Worm (Caenorhabditis elegans): ENCODE results near the gene C27F2.6.
A peak's percentile ranks its signal among the peaks of the same experiment; 100 is the strongest.
"Not testable (repeated sequence)": the region's sequence is repeated elsewhere in the genome, so short reads cannot be mapped to it uniquely, and the experiment has no call there.

Gene C27F2.6

DNA sequence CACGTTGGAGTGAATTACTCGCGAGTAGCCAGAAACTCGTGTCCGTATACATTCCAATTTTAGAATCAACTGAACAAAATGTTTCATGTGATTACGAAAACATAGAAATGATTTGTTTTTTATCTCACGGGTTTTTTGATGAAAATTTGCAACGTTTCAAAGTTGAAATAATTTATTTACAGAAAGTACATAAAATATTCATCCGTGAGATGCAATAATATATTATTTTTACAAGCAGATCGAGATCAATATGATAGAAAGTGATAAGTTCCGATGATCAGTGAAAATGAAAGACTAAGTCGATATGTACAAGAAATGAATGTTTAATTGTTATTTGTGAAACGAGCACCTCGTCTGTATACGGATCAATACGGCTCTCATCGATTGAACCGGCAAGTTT, at the start of gene C27F2.6:
C27F2.6 (minus strand) TSS at position 101 of the 400 bp plus-strand sequence.
- TF ChIP-seq daf-12, jun-1, ztf-7 (tag; optimal IDR thresholded peaks at IDR 0.05): not testable (repeated sequence)

- no peak for TF ChIP-seq lin-39 (tag; optimal IDR thresholded peaks at IDR 0.05)
- TF ChIP-seq T26A8.4 (GFP tag; IDR thresholded peaks at IDR 0.05) = peak; percentile 49; the same call in 1 of the 2 replicates
- peak; percentile 78 for TF ChIP-seq aha-1 (tag)
- TF ChIP-seq lin-38 (GFP tag; IDR thresholded peaks at IDR 0.05) = 0 out of 2 replicates have a peak, but pooled peaks have one; percentile 11
Observed at ce11 chrIII:5027219-5027618, 47.0 kb upstream of the C27F2.6 start.

DNA sequence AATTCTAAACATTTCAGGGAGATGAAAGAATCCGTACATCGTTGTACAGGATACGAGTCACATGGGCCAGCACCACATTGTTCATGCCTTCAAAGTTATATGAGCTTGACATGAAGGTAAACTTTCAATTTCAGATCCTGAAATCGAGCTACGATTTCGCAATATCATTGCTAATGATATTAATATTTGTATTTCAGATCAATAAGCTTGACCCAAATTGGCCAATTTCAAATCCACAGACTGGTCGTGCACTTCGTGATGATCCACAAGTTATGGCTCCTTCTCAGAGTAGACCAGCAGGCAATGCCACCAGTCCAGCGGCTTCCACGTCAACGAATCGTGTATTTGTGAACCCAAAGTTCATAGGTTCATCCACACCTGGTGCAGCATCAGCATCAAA, 46.1 kb upstream of the C27F2.6 start:
- TF ChIP-seq aha-1 (tag) = peak; percentile 53
- no peak for TF ChIP-seq nhr-77 (tag; optimal IDR thresholded peaks at IDR 0.05)
- peak in 1 of 2 experiments; percentile 60 for TF ChIP-seq unc-62 (GFP tag; optimal IDR thresholded peaks at IDR 0.05 in 1 of 2)
- TF ChIP-seq unc-62 (tag; optimal IDR thresholded peaks at IDR 0.05) = no peak
- TF ChIP-seq nhr-237 (tag; optimal IDR thresholded peaks at IDR 0.05) = no peak

- TF ChIP-seq nhr-48 (tag; optimal IDR thresholded peaks at IDR 0.05) (no peak), zfp-2 (tag; optimal IDR thresholded peaks at IDR 0.05) (no peak), lin-13 (GFP tag; optimal IDR thresholded peaks at IDR 0.05) (no peak), daf-16 (GFP tag; optimal IDR thresholded peaks at IDR 0.05) (no peak), daf-16 (tag; optimal IDR thresholded peaks at IDR 0.05) (no peak), aly-2 (tag; optimal IDR thresholded peaks at IDR 0.05) (no peak), mep-1 (tag; optimal IDR thresholded peaks at IDR 0.05) (peak; percentile 53), hif-1 (tag; optimal IDR thresholded peaks at IDR 0.05) (peak in 1 of 2 experiments; percentile 43), attf-4 (tag; optimal IDR thresholded peaks at IDR 0.05) (no peak), ZK546.5 (tag; optimal IDR thresholded peaks at IDR 0.05) (no peak), egl-43 (GFP tag; IDR thresholded peaks at IDR 0.05) (no peak), nhr-6 (tag; optimal IDR thresholded peaks at IDR 0.05) (no peak), lin-38 (GFP tag; IDR thresholded peaks at IDR 0.05) (peak; percentile 55; the same call in 1 of the 2 replicates), tra-1 (GFP tag; IDR thresholded peaks at IDR 0.05) (0 out of 2 replicates have a peak, but pooled peaks have one; percentile 13), nhr-77 (tag; optimal IDR thresholded peaks at IDR 0.05) (no peak), snpc-1.2 (GFP tag; IDR thresholded peaks at IDR 0.05) (peak; percentile 41; the same call in 1 of the 2 replicates), ceh-20 (GFP tag; IDR thresholded peaks at IDR 0.05) (peak; percentile 20; the same call in 1 of the 2 replicates), lsy-2 (tag; optimal IDR thresholded peaks at IDR 0.05) (peak in 1 of 2 experiments; percentile 55), nhr-102 (tag; optimal IDR thresholded peaks at IDR 0.05) (peak; percentile 53), lin-39 (tag; optimal IDR thresholded peaks at IDR 0.05) (no peak), F26F4.8 (GFP tag; conservative IDR thresholded peaks at IDR 0.05) (no peak), nhr-25 (tag; optimal IDR thresholded peaks at IDR 0.05; ENCODE audit: borderline replicate concordance, insufficient read depth) (no peak), F10B5.3 (tag; optimal IDR thresholded peaks at IDR 0.05) (no peak), T26A8.4 (GFP tag; IDR thresholded peaks at IDR 0.05) (peak; percentile 60), hlh-30 (tag; optimal IDR thresholded peaks at IDR 0.05; ENCODE audit: insufficient read depth) (no peak), ceh-28 (tag; optimal IDR thresholded peaks at IDR 0.05) (no peak), nhr-11 (tag; optimal IDR thresholded peaks at IDR 0.05) (no peak), skn-1 (tag; optimal IDR thresholded peaks at IDR 0.05) (no peak), egl-27 (tag; optimal IDR thresholded peaks at IDR 0.05) (no peak), ces-1 (GFP tag; optimal IDR thresholded peaks at IDR 0.05) (no peak), zip-11 (GFP tag; IDR thresholded peaks at IDR 0.05) (no peak), nhr-10 (tag; optimal IDR thresholded peaks at IDR 0.05) (no peak), zip-2 (tag; optimal IDR thresholded peaks at IDR 0.05) (no peak), zfp-3 (GFP tag; conservative IDR thresholded peaks at IDR 0.05) (peak; percentile 82), tag-97 (GFP tag; IDR thresholded peaks at IDR 0.05) (no peak), vab-7 (GFP tag; IDR thresholded peaks at IDR 0.05) (no peak; the same call in 1 of the 2 replicates), php-3 (GFP tag; IDR thresholded peaks at IDR 0.05) (0 out of 2 replicates have a peak, but pooled peaks have one; percentile 11), lin-15B (tag; optimal IDR thresholded peaks at IDR 0.05) (no peak), nhr-41 (GFP tag; IDR thresholded peaks at IDR 0.05) (no peak)
Observed at ce11 chrIII:5025136-5025629, 44.9 kb upstream of the C27F2.6 start.
